Worm (Caenorhabditis elegans) whole organism, L1 larva: ENCODE results near the gene F42A10.7.
A peak's percentile ranks its signal among the peaks of the same experiment; 100 is the strongest.

Experiments
- C16A3.4 ChIP-seq: fragments of 150-350 bp; optimal IDR thresholded peaks from 2 replicates; lab custom pipeline; 2014; ENCODE audit warnings: missing biosample characterization, missing genetic modification characterization
- F16B12.6 ChIP-seq: fragments of 150-350 bp; optimal IDR thresholded peaks from 2 replicates; lab custom pipeline; 2014; ENCODE audit warnings: missing biosample characterization, missing genetic modification characterization
- blmp-1 ChIP-seq: fragments of 150-350 bp; optimal IDR thresholded peaks from 2 replicates; lab custom pipeline; 2014; ENCODE audit warnings: missing biosample characterization, missing genetic modification characterization
- ceh-82 ChIP-seq, 3 experiments: fragments of 150-350 bp in 1 of 3; sonication (generic microtip) in 2 of 3; optimal IDR thresholded peaks; 2 replicates each; lab custom pipeline; 2014 to 2017; ENCODE audit warnings: missing biosample characterization in 3 of 3, missing genetic modification characterization in 3 of 3
- ceh-88 ChIP-seq: fragments of 200-800 bp; sonication (Bioruptor generic); IDR thresholded peaks from 2 replicates; pipeline ENCODE4 v1.3.6; 2022; ENCODE audit warnings: missing genetic modification characterization, missing compliant biosample characterization
- ceh-90 ChIP-seq: sonication (generic microtip); optimal IDR thresholded peaks from 2 replicates; lab custom pipeline; 2016; ENCODE audit warnings: missing genetic modification characterization, missing compliant biosample characterization
- dsc-1 ChIP-seq: sonication (generic microtip); optimal IDR thresholded peaks from 2 replicates; lab custom pipeline; 2016; ENCODE audit warnings: mild to moderate bottlenecking, missing genetic modification characterization, missing compliant biosample characterization
- efl-1 ChIP-seq, 4 experiments: fragments of 150-350 bp; optimal IDR thresholded peaks in 3 of 4; peaks in 1 of 4; 1 replicate in 1 of 4; 2 replicates in 3 of 4; lab custom pipeline; 2014; ENCODE audit warnings: missing biosample characterization in 2 of 4, missing genetic modification characterization in 2 of 4, missing genetic modification reagents in 2 of 4
- egl-27 ChIP-seq, 2 experiments: fragments of 150-350 bp in 1 of 2; sonication (generic microtip); optimal IDR thresholded peaks; 3 replicates each; lab custom pipeline; 2017 to 2018; ENCODE audit warnings: missing biosample characterization in 2 of 2, missing genetic modification characterization in 2 of 2, missing genetic modification reagents in 2 of 2
- elt-2 ChIP-seq: sonication (generic microtip); optimal IDR thresholded peaks from 2 replicates; lab custom pipeline; 2016; ENCODE audit warnings: missing genetic modification characterization, mild to moderate bottlenecking, inconsistent platforms, missing compliant biosample characterization, missing genetic modification reagents
- ets-5 ChIP-seq: fragments of 200-800 bp; sonication (Bioruptor generic); IDR thresholded peaks from 2 replicates; pipeline ENCODE4 v1.3.6; 2022; ENCODE audit warnings: missing genetic modification characterization, missing compliant biosample characterization
- fkh-10 ChIP-seq: sonication (generic microtip); optimal IDR thresholded peaks from 2 replicates; lab custom pipeline; 2017; ENCODE audit warnings: missing biosample characterization, missing genetic modification reagents, missing genetic modification characterization
- fkh-8 ChIP-seq: sonication (generic microtip); optimal IDR thresholded peaks from 2 replicates; lab custom pipeline; 2016; ENCODE audit warnings: mild to moderate bottlenecking, missing genetic modification characterization, missing compliant biosample characterization
- fos-1 ChIP-seq: fragments of 150-350 bp; optimal IDR thresholded peaks from 2 replicates; lab custom pipeline; 2014; ENCODE audit warnings: missing biosample characterization, missing genetic modification characterization
- hpl-2 ChIP-seq: fragments of 150-350 bp; optimal IDR thresholded peaks from 2 replicates; lab custom pipeline; 2014; ENCODE audit warnings: missing biosample characterization, missing genetic modification reagents, missing genetic modification characterization
- jun-1 ChIP-seq: fragments of 150-350 bp; optimal IDR thresholded peaks from 2 replicates; lab custom pipeline; 2014; ENCODE audit warnings: missing biosample characterization, missing genetic modification reagents, missing genetic modification characterization
- lin-13 ChIP-seq: fragments of 150-350 bp; optimal IDR thresholded peaks from 2 replicates; lab custom pipeline; 2014; ENCODE audit warnings: missing biosample characterization, missing genetic modification reagents, missing genetic modification characterization
- lin-14 ChIP-seq: fragments of 200-800 bp; sonication (Bioruptor generic); optimal IDR thresholded peaks from 2 replicates; lab custom pipeline; 2018; ENCODE audit warnings: mild to moderate bottlenecking, missing genetic modification characterization, moderate library complexity, missing compliant biosample characterization
- lin-15B ChIP-seq: fragments of 150-350 bp; sonication (generic microtip); optimal IDR thresholded peaks from 3 replicates; lab custom pipeline; 2014; ENCODE audit warnings: missing biosample characterization, missing genetic modification characterization
- lin-35 ChIP-seq, 2 experiments: fragments of 150-350 bp; optimal IDR thresholded peaks; 2 replicates each; lab custom pipeline; 2014; ENCODE audit warnings: missing biosample characterization in 2 of 2, missing genetic modification characterization in 2 of 2, missing genetic modification reagents in 2 of 2
- lir-3 ChIP-seq: sonication (generic microtip); optimal IDR thresholded peaks from 2 replicates; lab custom pipeline; 2016; ENCODE audit warnings: mild to moderate bottlenecking, missing genetic modification characterization, moderate library complexity, missing compliant biosample characterization; ENCODE audit not compliant: poor library complexity
- mdl-1 ChIP-seq, 2 experiments: fragments of 150-350 bp; optimal IDR thresholded peaks; 2 replicates each; lab custom pipeline; 2014 to 2017; ENCODE audit warnings: missing biosample characterization in 2 of 2, missing genetic modification characterization in 2 of 2, inconsistent platforms in 1 of 2
- mef-2 ChIP-seq: fragments of 150-350 bp; optimal IDR thresholded peaks from 2 replicates; lab custom pipeline; 2014; ENCODE audit warnings: missing biosample characterization, missing genetic modification characterization
- mep-1 ChIP-seq: fragments of 150-350 bp; optimal IDR thresholded peaks from 2 replicates; lab custom pipeline; 2014; ENCODE audit warnings: missing biosample characterization, missing genetic modification characterization
- nhr-11 ChIP-seq: fragments of 150-350 bp; optimal IDR thresholded peaks from 2 replicates; lab custom pipeline; 2014; ENCODE audit warnings: missing biosample characterization, missing genetic modification characterization
- nhr-237 ChIP-seq: fragments of 150-350 bp; optimal IDR thresholded peaks from 2 replicates; lab custom pipeline; 2014; ENCODE audit warnings: missing biosample characterization, missing genetic modification characterization
- nhr-28 ChIP-seq: fragments of 150-350 bp; optimal IDR thresholded peaks from 2 replicates; lab custom pipeline; 2014; ENCODE audit warnings: missing biosample characterization, missing genetic modification characterization
- nhr-47 ChIP-seq: sonication (generic microtip); optimal IDR thresholded peaks from 2 replicates; lab custom pipeline; 2016; ENCODE audit warnings: mild to moderate bottlenecking, missing genetic modification characterization, moderate library complexity, missing compliant biosample characterization
- nhr-77 ChIP-seq: fragments of 150-350 bp; optimal IDR thresholded peaks from 2 replicates; lab custom pipeline; 2014; ENCODE audit warnings: missing biosample characterization, missing genetic modification characterization
- nhr-85 ChIP-seq: sonication (generic microtip); peaks from one replicate; lab custom pipeline; 2016; ENCODE audit warnings: missing genetic modification characterization, inconsistent platforms, missing compliant biosample characterization
- nhr-90 ChIP-seq: sonication (generic microtip); optimal IDR thresholded peaks from 2 replicates; lab custom pipeline; 2016; ENCODE audit warnings: mild to moderate bottlenecking, missing genetic modification characterization, missing compliant biosample characterization; ENCODE audit not compliant: poor library complexity
- pag-3 ChIP-seq: sonication (generic microtip); optimal IDR thresholded peaks from 2 replicates; lab custom pipeline; 2017; ENCODE audit warnings: missing genetic modification characterization, mild to moderate bottlenecking, missing compliant biosample characterization, antibody characterized with exemption, borderline replicate concordance; ENCODE audit not compliant: insufficient read depth
- pax-3 ChIP-seq: fragments of 200-800 bp; sonication (Bioruptor generic); optimal IDR thresholded peaks from 2 replicates; lab custom pipeline; 2018; ENCODE audit warnings: mild to moderate bottlenecking, missing genetic modification characterization, moderate library complexity, missing compliant biosample characterization
- pqm-1 ChIP-seq: sonication (generic microtip); optimal IDR thresholded peaks from 3 replicates; lab custom pipeline; 2017; ENCODE audit warnings: missing biosample characterization, missing genetic modification characterization
- snpc-4 ChIP-seq: fragments of 150-350 bp; optimal IDR thresholded peaks from 2 replicates; lab custom pipeline; 2014; ENCODE audit warnings: missing biosample characterization, missing genetic modification characterization
- snu-23 ChIP-seq: sonication (generic microtip); optimal IDR thresholded peaks from 2 replicates; lab custom pipeline; 2016; ENCODE audit warnings: missing genetic modification characterization, missing compliant biosample characterization
- sox-4 ChIP-seq: sonication (generic microtip); optimal IDR thresholded peaks from 2 replicates; lab custom pipeline; 2016; ENCODE audit warnings: missing genetic modification characterization, missing compliant biosample characterization
- tbx-2 ChIP-seq: sonication (generic microtip); optimal IDR thresholded peaks from 2 replicates; lab custom pipeline; 2016; ENCODE audit warnings: missing genetic modification characterization, missing compliant biosample characterization
- unc-130 ChIP-seq: fragments of 150-350 bp; optimal IDR thresholded peaks from 2 replicates; lab custom pipeline; 2017; ENCODE audit warnings: missing biosample characterization, missing genetic modification characterization, inconsistent platforms
- unc-30 ChIP-seq: sonication (generic microtip); optimal IDR thresholded peaks from 2 replicates; lab custom pipeline; 2017; ENCODE audit warnings: missing biosample characterization, missing genetic modification characterization
- unc-62 ChIP-seq: fragments of 150-350 bp; optimal IDR thresholded peaks from 2 replicates; lab custom pipeline; 2014; ENCODE audit warnings: missing biosample characterization, missing genetic modification reagents, missing genetic modification characterization
- xbp-1 ChIP-seq: sonication (generic microtip); optimal IDR thresholded peaks from 2 replicates; lab custom pipeline; 2016; ENCODE audit warnings: missing genetic modification characterization, missing compliant biosample characterization
- zag-1 ChIP-seq: fragments of 150-350 bp; optimal IDR thresholded peaks from 2 replicates; lab custom pipeline; 2014; ENCODE audit warnings: missing biosample characterization, missing genetic modification characterization
- zip-4 ChIP-seq: fragments of 200-800 bp; sonication (Bioruptor generic); optimal IDR thresholded peaks from 2 replicates; lab custom pipeline; 2018; ENCODE audit warnings: mild to moderate bottlenecking, missing genetic modification characterization, moderate library complexity, missing compliant biosample characterization

F42A10.7 gene

ce11 chrIII:6168497-6169227, 9.8 kb downstream of the F42A10.7 start, which contains the start of gene efk-1:
Gene efk-1 (minus strand): TSS chrIII:6168547.
- no peak for TF ChIP-seq sox-4 (tag; lab: Kevin White, UChicago)
- no peak for TF ChIP-seq nhr-90 (tag; lab: Kevin White, UChicago)
- no peak for TF ChIP-seq ceh-82 (tag; optimal IDR thresholded peaks at IDR 0.05; lab: Kevin White, UChicago)
- TF ChIP-seq lin-35 (GFP tag; optimal IDR thresholded peaks at IDR 0.05; lab: Kevin White, UChicago) = peak in 1 of 2 experiments; percentile 45
- TF ChIP-seq C16A3.4 (tag; lab: Kevin White, UChicago) = peak; percentile 1
- TF ChIP-seq efl-1 (optimal IDR thresholded peaks at IDR 0.05; lab: Kevin White, UChicago) = no peak
- peak in 1 of 2 experiments; percentile 26 for TF ChIP-seq efl-1 (GFP tag; optimal IDR thresholded peaks at IDR 0.05 in 1 of 2; lab: Kevin White, UChicago)
- TF ChIP-seq lin-14 = peak; percentile 8
- no peak for TF ChIP-seq lin-15B
- peak; percentile 7 for TF ChIP-seq mep-1 (tag; lab: Kevin White, UChicago)
- TF ChIP-seq fkh-10 = no peak

ce11 chrIII:6166634-6167033, 11.9 kb downstream of the F42A10.7 start:
- no peak for TF ChIP-seq zag-1
- no peak for TF ChIP-seq unc-30 (tag; lab: Kevin White, UChicago)
- TF ChIP-seq jun-1 (tag; lab: Kevin White, UChicago) = no peak
- no peak for TF ChIP-seq nhr-77 (tag; lab: Kevin White, UChicago)
- no peak for TF ChIP-seq hpl-2 (GFP tag; lab: Kevin White, UChicago)

ce11 chrIII:6165240-6165639, 13.2 kb downstream of the F42A10.7 start:
- no peak for TF ChIP-seq F16B12.6 (tag; lab: Kevin White, UChicago)
- no peak for TF ChIP-seq lin-13
- no peak for TF ChIP-seq fkh-8
- no peak for TF ChIP-seq lir-3 (tag; lab: Kevin White, UChicago)
- TF ChIP-seq mef-2 (tag; lab: Kevin White, UChicago) = no peak
- no peak for TF ChIP-seq ets-5
- no peak for TF ChIP-seq unc-62 (GFP tag; lab: Kevin White, UChicago)
- no peak for TF ChIP-seq pqm-1 (tag; lab: Kevin White, UChicago)
- TF ChIP-seq mdl-1 (tag; optimal IDR thresholded peaks at IDR 0.05; lab: Kevin White, UChicago) = no peak
- no peak for TF ChIP-seq lin-35 (GFP tag; optimal IDR thresholded peaks at IDR 0.05; lab: Kevin White, UChicago)
- TF ChIP-seq ceh-88 (GFP tag; lab: Robert Waterston, UW) = no peak
- no peak for TF ChIP-seq pax-3 (tag; lab: Kevin White, UChicago)
- no peak for TF ChIP-seq lin-15B
- no peak for TF ChIP-seq tbx-2
- no peak for TF ChIP-seq nhr-77 (tag; lab: Kevin White, UChicago)
- no peak for TF ChIP-seq blmp-1 (tag; lab: Kevin White, UChicago)
- TF ChIP-seq ceh-90 (tag; lab: Kevin White, UChicago) = no peak
- TF ChIP-seq unc-130 = no peak
- no peak for TF ChIP-seq snpc-4
- TF ChIP-seq, all 84 proteins: peak for 0

ce11 chrIII:6164253-6164971, 14.1 kb downstream of the F42A10.7 start, which contains the start of gene F42A10.9:
Gene F42A10.9 (plus strand): TSS chrIII:6164573.
- peak; percentile 5 for TF ChIP-seq nhr-47 (tag; lab: Kevin White, UChicago)
- no peak for TF ChIP-seq xbp-1 (tag; lab: Kevin White, UChicago)
- no peak for TF ChIP-seq lir-3 (tag; lab: Kevin White, UChicago)
- no peak for TF ChIP-seq snu-23 (GFP tag; lab: Kevin White, UChicago)
- TF ChIP-seq lin-13 = no peak
- TF ChIP-seq fos-1 = no peak
- no peak for TF ChIP-seq nhr-28 (tag; lab: Kevin White, UChicago)
- TF ChIP-seq efl-1 (optimal IDR thresholded peaks at IDR 0.05; lab: Kevin White, UChicago) = no peak
- TF ChIP-seq efl-1 (GFP tag; optimal IDR thresholded peaks at IDR 0.05 in 1 of 2; lab: Kevin White, UChicago) = peak in 1 of 2 experiments; percentile 38
- no peak for TF ChIP-seq ceh-88 (GFP tag; lab: Robert Waterston, UW)
- TF ChIP-seq pag-3 (tag; lab: Kevin White, UChicago) = no peak
- TF ChIP-seq zip-4 (GFP tag; lab: Kevin White, UChicago) = no peak
- no peak for TF ChIP-seq egl-27 (tag; optimal IDR thresholded peaks at IDR 0.05; lab: Kevin White, UChicago)
- no peak for TF ChIP-seq tbx-2
- no peak for TF ChIP-seq nhr-11 (tag; lab: Kevin White, UChicago)
- TF ChIP-seq dsc-1 (tag; lab: Kevin White, UChicago) = no peak
- no peak for TF ChIP-seq lin-35 (GFP tag; optimal IDR thresholded peaks at IDR 0.05; lab: Kevin White, UChicago)
- TF ChIP-seq nhr-85 = no peak
- TF ChIP-seq elt-2 (tag; lab: Kevin White, UChicago) = peak; percentile 4
- no peak for TF ChIP-seq nhr-237
- peak; percentile 45 for TF ChIP-seq mep-1 (tag; lab: Kevin White, UChicago)
